Fruit fly (Drosophila melanogaster) whole organism, prepupa: ENCODE data around the gene Polr1D.
A peak's percentile ranks its signal among the peaks of the same experiment; 100 is the strongest.

Source experiments
- Blimp-1 ChIP-seq: fragments of 200-800 bp; sonication (Bioruptor generic); optimal IDR thresholded peaks from 3 replicates; lab custom pipeline; 2017; ENCODE audit warnings: missing biosample characterization, missing genetic modification characterization, mild to moderate bottlenecking, moderate library complexity, missing genetic modification reagents
- CG10631 ChIP-seq: fragments of 200-800 bp; sonication (Bioruptor generic); optimal IDR thresholded peaks from 2 replicates; lab custom pipeline; 2016; ENCODE audit warnings: missing biosample characterization, missing genetic modification characterization
- CG10669 ChIP-seq: fragments of 200-800 bp; sonication (Bioruptor generic); optimal IDR thresholded peaks from 3 replicates; lab custom pipeline; 2018; ENCODE audit warnings: missing biosample characterization, mild to moderate bottlenecking, missing genetic modification characterization, moderate library complexity
- CG11294 ChIP-seq: fragments of 200-800 bp; sonication (Bioruptor generic); IDR thresholded peaks from 2 replicates; pipeline ENCODE4 v1.3.6; 2022; ENCODE audit warnings: missing biosample characterization, missing genetic modification characterization
- CG11762 ChIP-seq: fragments of 200-800 bp; sonication (Bioruptor generic); optimal IDR thresholded peaks from 3 replicates; lab custom pipeline; 2016; ENCODE audit warnings: missing biosample characterization, missing genetic modification characterization; ENCODE audit not compliant: insufficient read depth
- CG11902 ChIP-seq: fragments of 200-800 bp; sonication (Bioruptor generic); optimal IDR thresholded peaks from 3 replicates; lab custom pipeline; 2016; ENCODE audit warnings: missing biosample characterization, missing genetic modification characterization
- CG15336 ChIP-seq: fragments of 200-800 bp; sonication (Bioruptor generic); IDR thresholded peaks from 2 replicates; pipeline ENCODE4 v1.3.6; 2022; ENCODE audit warnings: missing biosample characterization, missing genetic modification characterization
- CG1621 ChIP-seq: fragments of 200-800 bp; sonication (Bioruptor generic); optimal IDR thresholded peaks from 3 replicates; lab custom pipeline; 2018; ENCODE audit warnings: missing biosample characterization, mild to moderate bottlenecking, missing genetic modification characterization
- CG16779 ChIP-seq: fragments of 200-800 bp; sonication (Bioruptor generic); optimal IDR thresholded peaks from 3 replicates; lab custom pipeline; 2017; ENCODE audit warnings: missing biosample characterization, mild to moderate bottlenecking, missing genetic modification characterization
- CG3032 ChIP-seq: fragments of 200-800 bp; optimal IDR thresholded peaks from 2 replicates; lab custom pipeline; 2019; ENCODE audit warnings: missing biosample characterization, mild to moderate bottlenecking, missing genetic modification characterization, moderate library complexity
- CG4318 ChIP-seq: fragments of 200-800 bp; sonication (Bioruptor generic); optimal IDR thresholded peaks from 3 replicates; lab custom pipeline; 2017; ENCODE audit warnings: missing biosample characterization, mild to moderate bottlenecking, missing genetic modification characterization
- CG6163 ChIP-seq: fragments of 200-800 bp; sonication (Bioruptor generic); IDR thresholded peaks from 3 replicates; pipeline ENCODE4 v1.3.6; 2022; ENCODE audit warnings: missing biosample characterization, missing genetic modification characterization
- CG6276 ChIP-seq: fragments of 200-800 bp; sonication (Bioruptor generic); optimal IDR thresholded peaks from 2 replicates; lab custom pipeline; 2017; ENCODE audit warnings: missing biosample characterization, mild to moderate bottlenecking, missing genetic modification characterization
- CG6808 ChIP-seq: fragments of 200-800 bp; sonication (Bioruptor generic); optimal IDR thresholded peaks from 3 replicates; lab custom pipeline; 2017; ENCODE audit warnings: missing biosample characterization, missing genetic modification characterization, mild to moderate bottlenecking, moderate library complexity, missing genetic modification reagents
- CG7368 ChIP-seq: fragments of 200-800 bp; sonication (Bioruptor generic); optimal IDR thresholded peaks from 3 replicates; lab custom pipeline; 2016; ENCODE audit warnings: missing biosample characterization, missing genetic modification characterization
- CG8119 ChIP-seq: fragments of 200-800 bp; sonication (Bioruptor generic); IDR thresholded peaks from 3 replicates; pipeline ENCODE4 v1.3.6; 2022; ENCODE audit warnings: missing biosample characterization, missing genetic modification characterization
- CG8319 ChIP-seq: fragments of 200-800 bp; sonication (Bioruptor generic); optimal IDR thresholded peaks from 3 replicates; lab custom pipeline; 2016; ENCODE audit warnings: missing biosample characterization, missing genetic modification characterization
- CG9139 ChIP-seq: fragments of 200-800 bp; sonication (Bioruptor generic); optimal IDR thresholded peaks from 3 replicates; lab custom pipeline; 2017; ENCODE audit warnings: missing biosample characterization, mild to moderate bottlenecking, missing genetic modification characterization
- Eip78C ChIP-seq: fragments of 200-800 bp; sonication (Bioruptor generic); peaks from one replicate; lab custom pipeline; 2016; ENCODE audit warnings: missing biosample characterization, missing genetic modification characterization
- Eip93F ChIP-seq: fragments of 200-800 bp; sonication (Bioruptor generic); optimal IDR thresholded peaks from 2 replicates; lab custom pipeline; 2016; ENCODE audit warnings: missing biosample characterization, mild to moderate bottlenecking, missing genetic modification characterization
- Ets21C ChIP-seq: fragments of 200-800 bp; sonication (Bioruptor generic); optimal IDR thresholded peaks from 3 replicates; lab custom pipeline; 2016; ENCODE audit warnings: missing biosample characterization, missing genetic modification characterization
- Ets96B ChIP-seq: fragments of 200-800 bp; optimal IDR thresholded peaks from 2 replicates; lab custom pipeline; 2019; ENCODE audit warnings: missing biosample characterization, mild to moderate bottlenecking, missing genetic modification characterization, moderate library complexity
- Gug ChIP-seq: fragments of 200-800 bp; sonication (Bioruptor generic); IDR thresholded peaks from 2 replicates; pipeline ENCODE4 v1.3.6; 2022; ENCODE audit warnings: missing biosample characterization, missing genetic modification characterization
- Hr38 ChIP-seq: sonication (Bioruptor generic); optimal IDR thresholded peaks from 2 replicates; lab custom pipeline; 2016; ENCODE audit warnings: missing biosample characterization, missing genetic modification characterization
- Hr4 ChIP-seq: fragments of 200-800 bp; sonication (Bioruptor generic); optimal IDR thresholded peaks from 3 replicates; lab custom pipeline; 2016; ENCODE audit warnings: missing biosample characterization, missing genetic modification characterization
- Smox ChIP-seq: fragments of 200-800 bp; sonication (Bioruptor generic); optimal IDR thresholded peaks from 3 replicates; lab custom pipeline; 2016; ENCODE audit warnings: missing biosample characterization, missing genetic modification characterization
- Sox102F ChIP-seq: fragments of 200-800 bp; sonication (Bioruptor generic); optimal IDR thresholded peaks from 2 replicates; lab custom pipeline; 2016; ENCODE audit warnings: missing biosample characterization, mild to moderate bottlenecking, missing genetic modification characterization
- Sox14 ChIP-seq: fragments of 200-800 bp; sonication (Bioruptor generic); optimal IDR thresholded peaks from 3 replicates; lab custom pipeline; 2016; ENCODE audit warnings: missing biosample characterization, missing genetic modification characterization
- Sox15 ChIP-seq: fragments of 200-800 bp; sonication (Bioruptor generic); optimal IDR thresholded peaks from 3 replicates; lab custom pipeline; 2016; ENCODE audit warnings: missing biosample characterization, missing genetic modification characterization
- achi ChIP-seq: fragments of 200-800 bp; sonication (Bioruptor generic); optimal IDR thresholded peaks from 3 replicates; lab custom pipeline; 2016; ENCODE audit warnings: missing biosample characterization, missing genetic modification characterization
- acj6 ChIP-seq: fragments of 200-800 bp; sonication (Bioruptor generic); optimal IDR thresholded peaks from 3 replicates; lab custom pipeline; 2016; ENCODE audit warnings: missing biosample characterization, missing genetic modification characterization
- cyc ChIP-seq: fragments of 200-800 bp; sonication (Bioruptor generic); optimal IDR thresholded peaks from 3 replicates; lab custom pipeline; 2016; ENCODE audit warnings: missing biosample characterization, missing genetic modification characterization
- eg ChIP-seq: fragments of 200-800 bp; sonication (Bioruptor generic); IDR thresholded peaks from 3 replicates; pipeline ENCODE4 v1.3.6; 2022; ENCODE audit warnings: missing biosample characterization, missing genetic modification characterization
- esn ChIP-seq: fragments of 200-800 bp; sonication (Bioruptor generic); optimal IDR thresholded peaks from 2 replicates; lab custom pipeline; 2016; ENCODE audit warnings: missing biosample characterization, mild to moderate bottlenecking, missing genetic modification characterization, moderate library complexity
- fd59A ChIP-seq: fragments of 200-800 bp; sonication (Bioruptor generic); optimal IDR thresholded peaks from 2 replicates; lab custom pipeline; 2017; ENCODE audit warnings: missing biosample characterization, mild to moderate bottlenecking, missing genetic modification characterization, missing genetic modification reagents
- fd85E ChIP-seq: fragments of 200-800 bp; sonication (Bioruptor generic); optimal IDR thresholded peaks from 3 replicates; lab custom pipeline; 2016; ENCODE audit warnings: missing biosample characterization, missing genetic modification characterization
- fkh ChIP-seq: fragments of 200-800 bp; sonication (Bioruptor generic); optimal IDR thresholded peaks from 3 replicates; lab custom pipeline; 2017; ENCODE audit warnings: missing biosample characterization, mild to moderate bottlenecking, missing genetic modification characterization, moderate library complexity
- spab ChIP-seq: fragments of 200-800 bp; sonication (Bioruptor generic); optimal IDR thresholded peaks from 2 replicates; lab custom pipeline; 2017; ENCODE audit warnings: missing biosample characterization, mild to moderate bottlenecking, missing genetic modification characterization, missing genetic modification reagents
- svp ChIP-seq: fragments of 200-800 bp; sonication (Bioruptor generic); peaks from one replicate; lab custom pipeline; 2016; ENCODE audit warnings: missing biosample characterization, missing genetic modification characterization
- topi ChIP-seq: fragments of 200-800 bp; sonication (Bioruptor generic); optimal IDR thresholded peaks from 3 replicates; lab custom pipeline; 2016; ENCODE audit warnings: missing biosample characterization, missing genetic modification characterization
- vri ChIP-seq: fragments of 200-800 bp; sonication (Bioruptor generic); optimal IDR thresholded peaks from 3 replicates; lab custom pipeline; 2016; ENCODE audit warnings: missing biosample characterization, mild to moderate bottlenecking, missing genetic modification characterization

The Polr1D gene

dm6 chr2L:19138361-19139041 is 3.5 kb upstream of the Polr1D start:
- TF ChIP-seq CG8119 (GFP tag; lab: Robert Waterston, UW) (no peak), Eip93F (GFP tag; lab: Kevin White, UChicago) (no peak), Ets96B (tag; lab: Kevin White, UChicago) (peak; percentile 15), acj6 (GFP tag; lab: Kevin White, UChicago) (no peak), CG6808 (GFP tag; lab: Kevin White, UChicago) (no peak), Sox14 (GFP tag; lab: Kevin White, UChicago) (no peak), CG4318 (GFP tag; lab: Kevin White, UChicago) (no peak), CG11294 (GFP tag; lab: Robert Waterston, UW) (no peak), CG9139 (GFP tag; lab: Kevin White, UChicago) (no peak), spab (GFP tag; lab: Kevin White, UChicago) (no peak), CG3032 (tag; lab: Kevin White, UChicago) (peak; percentile 19), Hr38 (no peak), Blimp-1 (no peak), fkh (GFP tag; lab: Kevin White, UChicago) (peak; percentile 14), Eip78C (GFP tag; lab: Kevin White, UChicago) (peak; percentile 60), svp (GFP tag; lab: Kevin White, UChicago) (no peak), Sox15 (GFP tag; lab: Kevin White, UChicago) (no peak), CG8319 (GFP tag; lab: Kevin White, UChicago) (no peak), topi (GFP tag; lab: Kevin White, UChicago) (no peak), Smox (GFP tag; lab: Kevin White, UChicago) (no peak), eg (GFP tag; lab: Robert Waterston, UW) (no peak), CG11902 (GFP tag; lab: Kevin White, UChicago) (no peak), Ets21C (GFP tag; lab: Kevin White, UChicago) (no peak), esn (GFP tag; lab: Kevin White, UChicago) (no peak), Gug (GFP tag; lab: Robert Waterston, UW) (no peak), Hr4 (GFP tag; lab: Kevin White, UChicago) (no peak), vri (no peak), fd85E (no peak), CG16779 (tag; lab: Kevin White, UChicago) (no peak), achi (GFP tag; lab: Kevin White, UChicago) (no peak), Sox102F (no peak), CG6163 (GFP tag; lab: Robert Waterston, UW) (no peak), CG11762 (GFP tag; lab: Kevin White, UChicago) (no peak), CG6276 (no peak), CG1621 (tag; lab: Kevin White, UChicago) (no peak), CG7368 (GFP tag; lab: Kevin White, UChicago) (no peak), fd59A (GFP tag; lab: Kevin White, UChicago) (no peak), CG10631 (GFP tag; lab: Kevin White, UChicago) (no peak), CG15336 (no peak), CG10669 (GFP tag; lab: Kevin White, UChicago) (peak; percentile 13), cyc (GFP tag; lab: Kevin White, UChicago) (no peak)
